Worm (Caenorhabditis elegans) whole organism, L1 larva: ENCODE data around the gene F55A11.7.

ENCODE experiments used
- lin-35 ChIP-seq, 2 experiments: fragments of 150-350 bp; optimal IDR thresholded peaks; 2 replicates each; lab custom pipeline; 2014; ENCODE audit warnings: missing biosample characterization in 2 of 2, missing genetic modification characterization in 2 of 2, missing genetic modification reagents in 2 of 2
- nhr-85 ChIP-seq: sonication (generic microtip); peaks from one replicate; lab custom pipeline; 2016; ENCODE audit warnings: missing genetic modification characterization, inconsistent platforms, missing compliant biosample characterization
- snpc-4 ChIP-seq: fragments of 150-350 bp; optimal IDR thresholded peaks from 2 replicates; lab custom pipeline; 2014; ENCODE audit warnings: missing biosample characterization, missing genetic modification characterization

ce11 chrV:11769646-11770045 is 17.6 kb downstream of the F55A11.7 start:
- TF ChIP-seq lin-35 (GFP tag; optimal IDR thresholded peaks at IDR 0.05; lab: Kevin White, UChicago) (no peak), snpc-4 (tag; lab: Kevin White, UChicago) (no peak), nhr-85 (tag; lab: Kevin White, UChicago) (no peak)
